Fruit fly (Drosophila melanogaster) whole organism, embryonic: ENCODE data around the gene CG11470.

Experiments
- ATbp ChIP-seq: fragments of 200-800 bp; sonication (Bioruptor generic); optimal IDR thresholded peaks from 2 replicates; lab custom pipeline; 2017; ENCODE audit warnings: missing biosample characterization, mild to moderate bottlenecking, missing genetic modification characterization, missing genetic modification reagents
- Atf-2 ChIP-seq: fragments of 200-800 bp; sonication (Bioruptor generic); optimal IDR thresholded peaks from 2 replicates; lab custom pipeline; 2016; ENCODE audit warnings: missing biosample characterization, missing genetic modification characterization
- Bgb ChIP-seq: fragments of 200-800 bp; sonication (Bioruptor generic); IDR thresholded peaks from 2 replicates; pipeline ENCODE4 v1.3.6; 2022; ENCODE audit warnings: missing biosample characterization, missing genetic modification characterization; ENCODE audit not compliant: partially characterized antibody
- CG11093 ChIP-seq: fragments of 200-800 bp; sonication (Bioruptor generic); IDR thresholded peaks from 3 replicates; pipeline ENCODE4 v1.3.6; 2022; ENCODE audit warnings: missing biosample characterization, missing genetic modification characterization
- CG11560 ChIP-seq: fragments of 200-800 bp; sonication (Bioruptor generic); IDR thresholded peaks from 3 replicates; pipeline ENCODE4 v1.3.6; 2022; ENCODE audit warnings: missing biosample characterization, missing genetic modification characterization
- CG11696 ChIP-seq: fragments of 200-800 bp; sonication (Bioruptor generic); IDR thresholded peaks from 2 replicates; pipeline ENCODE4 v1.3.6; 2022; ENCODE audit warnings: missing biosample characterization, missing genetic modification characterization
- CG12219 ChIP-seq: fragments of 200-800 bp; sonication (Bioruptor generic); optimal IDR thresholded peaks from 3 replicates; lab custom pipeline; 2018; ENCODE audit warnings: missing biosample characterization, mild to moderate bottlenecking, missing genetic modification characterization
- CG12659 ChIP-seq: fragments of 200-800 bp; sonication (Bioruptor generic); optimal IDR thresholded peaks from 3 replicates; lab custom pipeline; 2017; ENCODE audit warnings: mild to moderate bottlenecking, missing biosample characterization, missing genetic modification reagents, missing genetic modification characterization
- CG15514 ChIP-seq: fragments of 200-800 bp; sonication (Bioruptor generic); optimal IDR thresholded peaks from 3 replicates; lab custom pipeline; 2017; ENCODE audit warnings: missing biosample characterization, missing genetic modification characterization, mild to moderate bottlenecking, moderate library complexity, missing genetic modification reagents
- CG1832 ChIP-seq: fragments of 200-800 bp; sonication (Bioruptor generic); optimal IDR thresholded peaks from 2 replicates; lab custom pipeline; 2017; ENCODE audit warnings: missing biosample characterization, mild to moderate bottlenecking, missing genetic modification characterization, inconsistent platforms
- CG18619 ChIP-seq: fragments of 200-800 bp; sonication (Bioruptor generic); optimal IDR thresholded peaks from 3 replicates; lab custom pipeline; 2017; ENCODE audit warnings: missing biosample characterization, mild to moderate bottlenecking, missing genetic modification characterization
- CG3065 ChIP-seq: fragments of 200-800 bp; sonication (Bioruptor generic); optimal IDR thresholded peaks from 2 replicates; lab custom pipeline; 2016; ENCODE audit warnings: missing biosample characterization, missing genetic modification characterization
- CG31441 ChIP-seq: fragments of 200-800 bp; sonication (Bioruptor generic); IDR thresholded peaks from 2 replicates; pipeline ENCODE4 v1.3.6; 2022; ENCODE audit warnings: missing biosample characterization, missing genetic modification characterization
- CG3163 ChIP-seq: fragments of 200-800 bp; sonication (Bioruptor generic); optimal IDR thresholded peaks from 3 replicates; lab custom pipeline; 2016; ENCODE audit warnings: missing biosample characterization, missing genetic modification characterization
- CG3726 ChIP-seq: fragments of 200-800 bp; sonication (Bioruptor generic); IDR thresholded peaks from 3 replicates; pipeline ENCODE4, ENCODE4 v1.3.6; 2022; ENCODE audit warnings: missing biosample characterization, missing genetic modification characterization
- CG4854 ChIP-seq: fragments of 200-800 bp; sonication (Bioruptor generic); optimal IDR thresholded peaks from 2 replicates; lab custom pipeline; 2016; ENCODE audit warnings: missing biosample characterization, missing genetic modification characterization, inconsistent platforms
- CG6272 ChIP-seq: fragments of 200-800 bp; sonication (Bioruptor generic); IDR thresholded peaks from 2 replicates; pipeline ENCODE4 v1.3.6; 2022; ENCODE audit warnings: missing biosample characterization, missing genetic modification characterization
- CG6654 ChIP-seq: fragments of 200-800 bp; sonication (Bioruptor generic); optimal IDR thresholded peaks from 2 replicates; lab custom pipeline; 2017; ENCODE audit warnings: missing biosample characterization, mild to moderate bottlenecking, missing genetic modification characterization
- CG9932 ChIP-seq: fragments of 200-800 bp; sonication (Bioruptor generic); IDR thresholded peaks from 2 replicates; pipeline ENCODE4 v1.3.6; 2022; ENCODE audit warnings: missing biosample characterization, missing genetic modification characterization
- CoRest ChIP-seq: fragments of 200-800 bp; sonication (Bioruptor generic); optimal IDR thresholded peaks from 3 replicates; lab custom pipeline; 2018; ENCODE audit warnings: missing biosample characterization, mild to moderate bottlenecking, missing genetic modification characterization, moderate library complexity
- D ChIP-seq, 2 experiments: fragments of 200-800 bp in 1 of 2; fragments of >200 bp in 1 of 2; sonication (Bioruptor generic) in 1 of 2; optimal IDR thresholded peaks; 2 replicates in 1 of 2; 3 replicates in 1 of 2; lab custom pipeline; 2017; ENCODE audit warnings: mild to moderate bottlenecking in 1 of 2, missing biosample characterization in 1 of 2, missing genetic modification characterization in 1 of 2, missing genetic modification reagents in 1 of 2
- Deaf1 ChIP-seq: fragments of 200-800 bp; optimal IDR thresholded peaks from 3 replicates; lab custom pipeline; 2019; ENCODE audit warnings: missing biosample characterization, mild to moderate bottlenecking, missing genetic modification characterization, moderate library complexity
- Dip2 ChIP-seq: fragments of 200-800 bp; sonication (Bioruptor generic); IDR thresholded peaks from 2 replicates; pipeline ENCODE4 v1.3.6; 2022; ENCODE audit warnings: missing biosample characterization, missing genetic modification characterization
- Dref ChIP-seq: fragments of 200-800 bp; sonication (Bioruptor generic); IDR thresholded peaks from 2 replicates; pipeline ENCODE4 v1.3.6; 2022; ENCODE audit warnings: missing biosample characterization, missing genetic modification characterization
- E2f1 ChIP-seq: fragments of 200-800 bp; sonication (Bioruptor generic); IDR thresholded peaks from 2 replicates; pipeline ENCODE4 v1.3.6; 2022; ENCODE audit warnings: missing biosample characterization, missing genetic modification characterization
- E2f2 ChIP-seq: fragments of 200-800 bp; sonication (Bioruptor generic); IDR thresholded peaks from 2 replicates; pipeline ENCODE4 v1.3.6; 2022; ENCODE audit warnings: missing biosample characterization, missing genetic modification characterization
- Hr3 ChIP-seq: fragments of 200-800 bp; sonication (Bioruptor generic); optimal IDR thresholded peaks from 3 replicates; lab custom pipeline; 2016; ENCODE audit warnings: missing biosample characterization, missing genetic modification characterization
- Max ChIP-seq: fragments of 200-800 bp; sonication (Bioruptor generic); optimal IDR thresholded peaks from 2 replicates; lab custom pipeline; 2016; ENCODE audit warnings: missing biosample characterization, mild to moderate bottlenecking, missing genetic modification characterization
- Neu2 ChIP-seq: fragments of 200-800 bp; sonication (Bioruptor generic); optimal IDR thresholded peaks from 3 replicates; lab custom pipeline; 2016; ENCODE audit warnings: missing biosample characterization, missing genetic modification characterization, borderline replicate concordance
- Nf-YA ChIP-seq: fragments of 200-800 bp; sonication (Bioruptor generic); IDR thresholded peaks from 2 replicates; pipeline ENCODE4 v1.3.6; 2022; ENCODE audit warnings: missing biosample characterization, missing genetic modification characterization
- TFAM ChIP-seq: fragments of 200-800 bp; sonication (Bioruptor generic); optimal IDR thresholded peaks from 2 replicates; lab custom pipeline; 2017; ENCODE audit warnings: missing biosample characterization, missing genetic modification characterization, inconsistent platforms
- Vsx1 ChIP-seq: fragments of 200-800 bp; sonication (Bioruptor generic); optimal IDR thresholded peaks from 2 replicates; lab custom pipeline; 2017; ENCODE audit warnings: missing biosample characterization, mild to moderate bottlenecking, missing genetic modification characterization, missing genetic modification reagents
- al ChIP-seq: fragments of 200-800 bp; sonication (Bioruptor generic); IDR thresholded peaks from 2 replicates; pipeline ENCODE4 v1.3.6; 2022; ENCODE audit warnings: missing biosample characterization, missing genetic modification characterization
- az2 ChIP-seq: fragments of 200-800 bp; sonication (Bioruptor generic); optimal IDR thresholded peaks from 3 replicates; lab custom pipeline; 2016; ENCODE audit warnings: missing biosample characterization, missing genetic modification characterization
- caup ChIP-seq: fragments of 200-800 bp; sonication (Bioruptor generic); optimal IDR thresholded peaks from 3 replicates; lab custom pipeline; 2017; ENCODE audit warnings: missing biosample characterization, mild to moderate bottlenecking, missing genetic modification characterization, moderate library complexity; ENCODE audit not compliant: severe bottlenecking
- chm ChIP-seq: fragments of 200-800 bp; sonication (Bioruptor generic); IDR thresholded peaks from 2 replicates; pipeline ENCODE4 v1.3.6; 2022; ENCODE audit warnings: missing biosample characterization, missing genetic modification characterization
- ci ChIP-seq: fragments of 200-800 bp; sonication (Bioruptor generic); IDR thresholded peaks from 3 replicates; pipeline ENCODE4 v1.3.6; 2022; ENCODE audit warnings: missing biosample characterization, missing genetic modification characterization
- dpn ChIP-seq, 2 experiments: fragments of 200-800 bp; sonication (Bioruptor generic); optimal IDR thresholded peaks; 3 replicates each; lab custom pipeline; 2016; ENCODE audit warnings: missing biosample characterization in 2 of 2, missing genetic modification characterization in 2 of 2
- eve ChIP-seq, 2 experiments: fragments of >200 bp; optimal IDR thresholded peaks; 2 replicates each; lab custom pipeline; 2017; ENCODE audit warnings: missing biosample characterization in 2 of 2, missing genetic modification characterization in 2 of 2
- gce ChIP-seq: fragments of 200-800 bp; sonication (Bioruptor generic); IDR thresholded peaks from 3 replicates; pipeline ENCODE4 v1.3.6; 2022; ENCODE audit warnings: missing biosample characterization, missing genetic modification characterization
- gt ChIP-seq: fragments of 200-800 bp; sonication (Bioruptor generic); IDR thresholded peaks from 2 replicates; pipeline ENCODE4 v1.3.6; 2022; ENCODE audit warnings: missing biosample characterization, missing genetic modification characterization
- jumu ChIP-seq: fragments of 200-800 bp; sonication (Bioruptor generic); optimal IDR thresholded peaks from 3 replicates; lab custom pipeline; 2016; ENCODE audit warnings: missing biosample characterization, missing genetic modification characterization
- lbe ChIP-seq: fragments of 200-800 bp; sonication (Bioruptor generic); optimal IDR thresholded peaks from 2 replicates; lab custom pipeline; 2016; ENCODE audit warnings: missing biosample characterization, mild to moderate bottlenecking, missing genetic modification characterization
- pfk ChIP-seq: fragments of 200-800 bp; sonication (Bioruptor generic); optimal IDR thresholded peaks from 2 replicates; lab custom pipeline; 2018; ENCODE audit warnings: missing biosample characterization, mild to moderate bottlenecking, missing genetic modification characterization, moderate library complexity
- pnt ChIP-seq: fragments of 200-800 bp; sonication (Bioruptor generic); optimal IDR thresholded peaks from 3 replicates; lab custom pipeline; 2016; ENCODE audit warnings: missing biosample characterization, missing genetic modification characterization
- sens ChIP-seq: fragments of 200-800 bp; sonication (Bioruptor generic); peaks from one replicate; lab custom pipeline; 2016; ENCODE audit warnings: missing biosample characterization, missing genetic modification characterization
- slou ChIP-seq: fragments of 200-800 bp; sonication (Bioruptor generic); optimal IDR thresholded peaks from 3 replicates; lab custom pipeline; 2016; ENCODE audit warnings: missing biosample characterization, missing genetic modification characterization
- tio ChIP-seq: fragments of 200-800 bp; sonication (Bioruptor generic); optimal IDR thresholded peaks from 2 replicates; lab custom pipeline; 2017; ENCODE audit warnings: missing biosample characterization, missing genetic modification characterization, inconsistent platforms
- z ChIP-seq: fragments of 200-800 bp; sonication (Bioruptor generic); IDR thresholded peaks from 3 replicates; pipeline ENCODE4 v1.3.6; 2022; ENCODE audit warnings: missing biosample characterization, missing genetic modification characterization
- zfh1 ChIP-seq: fragments of 200-800 bp; sonication (Bioruptor generic); IDR thresholded peaks from 3 replicates; pipeline ENCODE4 v1.3.6; 2022; ENCODE audit warnings: missing biosample characterization, missing genetic modification characterization

The CG11470 gene

DNA sequence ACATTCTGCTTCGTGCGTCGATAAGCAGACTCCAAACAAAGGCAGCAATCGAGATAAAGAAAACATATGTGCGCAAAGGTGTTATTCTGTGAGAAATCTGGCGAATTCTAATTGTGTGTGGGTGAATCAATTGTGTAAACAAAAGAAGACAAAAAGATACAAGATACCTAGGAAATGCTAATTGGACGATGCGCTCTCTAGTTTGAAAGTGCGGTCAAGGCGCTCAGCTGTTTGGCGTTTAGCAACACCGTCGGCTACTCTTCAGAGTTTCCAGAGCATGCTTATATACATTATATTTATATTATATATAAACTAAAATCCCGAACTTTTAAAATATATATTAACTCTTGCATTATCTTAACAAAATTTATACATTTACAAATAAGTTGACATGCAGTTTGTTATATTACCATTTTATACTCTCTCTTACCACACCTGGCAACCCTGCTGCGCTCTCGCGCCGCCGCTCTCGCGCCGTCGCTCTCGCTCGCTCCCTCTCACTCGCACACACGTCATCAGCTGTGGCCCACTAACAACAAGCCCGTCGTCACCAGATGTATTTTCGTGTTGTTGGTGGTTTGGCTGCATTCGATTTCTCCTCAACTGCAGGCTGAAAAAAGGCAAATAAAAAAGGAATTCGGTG lies 29.1 kb upstream of the CG11470 start, which contains the start of gene CG1907 (continued):
- TF ChIP-seq CG15514 (GFP tag; lab: Kevin White, UChicago) (peak; percentile 95), CG11560 (tag; lab: Robert Waterston, UW) (peak; percentile 90), Dip2 (GFP tag; lab: Robert Waterston, UW) (peak; percentile 68), CG18619 (GFP tag; lab: Kevin White, UChicago) (peak; percentile 96), pnt (GFP tag; lab: Kevin White, UChicago) (peak; percentile 82), caup (GFP tag; lab: Kevin White, UChicago) (peak; percentile 99), CG4854 (GFP tag; lab: Kevin White, UChicago) (peak; percentile 84), Atf-2 (GFP tag; lab: Kevin White, UChicago) (peak; percentile 80), CG11093 (GFP tag; lab: Robert Waterston, UW) (peak; percentile 96), Bgb (GFP tag; lab: Robert Waterston, UW) (no peak), ci (GFP tag; lab: Robert Waterston, UW) (peak; percentile 99), Dref (peak; percentile 33), CG12219 (peak; percentile 95), CG6272 (GFP tag; lab: Robert Waterston, UW) (peak; percentile 96), CG3065 (GFP tag; lab: Kevin White, UChicago) (peak; percentile 91), z (GFP tag; lab: Robert Waterston, UW) (peak; percentile 72; the same call in 2 of the 3 replicates), sens (GFP tag; lab: Kevin White, UChicago) (peak; percentile 98), CG6654 (peak; percentile 89), Deaf1 (tag; lab: Kevin White, UChicago) (peak; percentile 88), Neu2 (GFP tag; lab: Kevin White, UChicago) (no peak), CG1832 (GFP tag; lab: Kevin White, UChicago) (peak; percentile 91), CG11696 (peak; percentile 94), Max (GFP tag; lab: Kevin White, UChicago) (peak; percentile 96), CG9932 (GFP tag; lab: Robert Waterston, UW) (peak; percentile 98), az2 (GFP tag; lab: Kevin White, UChicago) (peak; percentile 97), zfh1 (GFP tag; lab: Robert Waterston, UW) (peak; percentile 99), CG3726 (GFP tag; lab: Robert Waterston, UW) (peak; percentile 97), TFAM (GFP tag; lab: Kevin White, UChicago) (peak; percentile 91), CG31441 (GFP tag; lab: Robert Waterston, UW) (peak; percentile 99), al (GFP tag; lab: Robert Waterston, UW) (peak; percentile 97), tio (GFP tag; lab: Kevin White, UChicago) (peak; percentile 94), gt (peak; percentile 95), ATbp (GFP tag; lab: Kevin White, UChicago) (peak; percentile 96), CoRest (tag; lab: Kevin White, UChicago) (peak; percentile 99), jumu (peak; percentile 77), E2f2 (GFP tag; lab: Robert Waterston, UW) (peak; percentile 93), eve (GFP tag; optimal IDR thresholded peaks at IDR 0.05; lab: Kevin White, UChicago) (peak in 1 of 2 experiments; percentile 81), Nf-YA (GFP tag; lab: Robert Waterston, UW) (peak; percentile 98), lbe (GFP tag; lab: Kevin White, UChicago) (peak; percentile 94), pfk (GFP tag; lab: Kevin White, UChicago) (peak; percentile 68), slou (GFP tag; lab: Kevin White, UChicago) (peak; percentile 93), CG3163 (GFP tag; lab: Kevin White, UChicago) (peak; percentile 61), dpn (GFP tag; optimal IDR thresholded peaks at IDR 0.05; lab: Kevin White, UChicago) (peak; percentile 82 to 97), gce (peak; percentile 97), chm (GFP tag; lab: Robert Waterston, UW) (peak; percentile 98), CG12659 (GFP tag; lab: Kevin White, UChicago) (peak; percentile 99), Vsx1 (GFP tag; lab: Kevin White, UChicago) (peak; percentile 95), D (optimal IDR thresholded peaks at IDR 0.05; lab: Kevin White, UChicago) (no peak), D (GFP tag; optimal IDR thresholded peaks at IDR 0.05; lab: Kevin White, UChicago) (peak; percentile 99), E2f1 (GFP tag; lab: Robert Waterston, UW) (peak; percentile 99), Hr3 (GFP tag; lab: Kevin White, UChicago) (peak; percentile 98)
